Fruit fly (Drosophila melanogaster) whole organism, pupa: Measurements from ENCODE around the gene Lectin-galC1.
A peak's percentile ranks its signal among the peaks of the same experiment; 100 is the strongest.

Experiments used
- CG4496 ChIP-seq: fragments of 200-800 bp; sonication (Bioruptor generic); IDR thresholded peaks from 3 replicates; pipeline ENCODE4 v1.3.6; 2022; ENCODE audit warnings: missing biosample characterization, missing genetic modification characterization
- CG8301 ChIP-seq: fragments of 200-800 bp; sonication (Bioruptor generic); optimal IDR thresholded peaks from 2 replicates; lab custom pipeline; 2018; ENCODE audit warnings: missing biosample characterization, mild to moderate bottlenecking, missing genetic modification characterization
- D1 ChIP-seq: fragments of 200-800 bp; sonication (Bioruptor generic); optimal IDR thresholded peaks from 2 replicates; lab custom pipeline; 2018; ENCODE audit warnings: missing biosample characterization, mild to moderate bottlenecking, missing genetic modification characterization, moderate library complexity
- Pif1A ChIP-seq: fragments of 200-800 bp; sonication (Bioruptor generic); optimal IDR thresholded peaks from 3 replicates; lab custom pipeline; 2016; ENCODE audit warnings: missing biosample characterization, missing genetic modification characterization
- Pif1B ChIP-seq: fragments of 200-800 bp; sonication (Bioruptor generic); optimal IDR thresholded peaks from 3 replicates; lab custom pipeline; 2016; ENCODE audit warnings: missing biosample characterization, missing genetic modification characterization
- rn ChIP-seq: fragments of 200-800 bp; sonication (Bioruptor generic); IDR thresholded peaks from 2 replicates; pipeline ENCODE4 v1.3.6; 2022; ENCODE audit warnings: missing biosample characterization, missing genetic modification characterization

dm6 chr2L:19453381-19453780 is 36.1 kb downstream of the Lectin-galC1 start, which contains the start of gene Top2:
- TF ChIP-seq D1 (tag; lab: Kevin White, UChicago) (no peak), Pif1A (GFP tag; lab: Kevin White, UChicago) (no peak), rn (no peak), CG8301 (tag; lab: Kevin White, UChicago) (no peak), Pif1B (GFP tag; lab: Kevin White, UChicago) (no peak), CG4496 (peak; percentile 7; the same call in 1 of the 3 replicates)
